Fruit fly (Drosophila melanogaster): ENCODE results near the gene Arp5.

DNA sequence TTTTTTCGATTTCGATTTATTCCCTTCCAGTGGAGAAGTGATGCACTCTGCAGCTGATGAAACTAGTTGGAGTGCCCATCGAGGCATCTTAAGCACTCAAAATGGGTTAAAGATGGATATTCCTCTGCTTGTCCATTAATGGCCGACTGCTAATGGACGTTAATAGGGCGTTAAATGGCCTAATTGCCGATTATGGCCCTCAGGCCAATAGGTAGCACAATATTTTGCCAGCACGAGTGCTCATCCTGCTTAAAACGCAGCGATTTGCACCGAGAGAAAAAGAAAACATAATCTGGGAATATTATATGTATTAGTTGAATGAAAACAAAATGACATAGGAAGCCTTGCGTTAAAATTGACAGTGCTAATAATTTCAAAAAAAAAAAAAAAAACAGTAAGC, 23.2 kb downstream of the Arp5 start, which contains the start of gene CG44158:
- TF ChIP-seq CG11294 (GFP tag; IDR thresholded peaks at IDR 0.05) (no peak), CG6854 (GFP tag; optimal IDR thresholded peaks at IDR 0.05) (no peak), Eip78C (GFP tag) (no peak)

Data from whole organism, prepupa.